Fruit fly (Drosophila melanogaster) whole organism, prepupa: ENCODE results near the gene bchs.
A peak's percentile ranks its signal among the peaks of the same experiment; 100 is the strongest.

ENCODE experiments used
- CG16779 ChIP-seq: fragments of 200-800 bp; sonication (Bioruptor generic); optimal IDR thresholded peaks from 3 replicates; lab custom pipeline; 2017; ENCODE audit warnings: missing biosample characterization, mild to moderate bottlenecking, missing genetic modification characterization
- CG31627 ChIP-seq: fragments of 200-800 bp; sonication (Bioruptor generic); optimal IDR thresholded peaks from 3 replicates; lab custom pipeline; 2016; ENCODE audit warnings: missing biosample characterization, missing genetic modification characterization
- CG6163 ChIP-seq: fragments of 200-800 bp; sonication (Bioruptor generic); IDR thresholded peaks from 3 replicates; pipeline ENCODE4 v1.3.6; 2022; ENCODE audit warnings: missing biosample characterization, missing genetic modification characterization
- CG6276 ChIP-seq: fragments of 200-800 bp; sonication (Bioruptor generic); optimal IDR thresholded peaks from 2 replicates; lab custom pipeline; 2017; ENCODE audit warnings: missing biosample characterization, mild to moderate bottlenecking, missing genetic modification characterization
- CG6854 ChIP-seq: fragments of 200-800 bp; sonication (Bioruptor generic); optimal IDR thresholded peaks from 2 replicates; lab custom pipeline; 2017; ENCODE audit warnings: missing biosample characterization, mild to moderate bottlenecking, missing genetic modification characterization
- Ets96B ChIP-seq: fragments of 200-800 bp; optimal IDR thresholded peaks from 2 replicates; lab custom pipeline; 2019; ENCODE audit warnings: missing biosample characterization, mild to moderate bottlenecking, missing genetic modification characterization, moderate library complexity
- OdsH ChIP-seq: fragments of 200-800 bp; sonication (Bioruptor generic); optimal IDR thresholded peaks from 3 replicates; lab custom pipeline; 2016; ENCODE audit warnings: missing biosample characterization, missing genetic modification characterization
- cyc ChIP-seq: fragments of 200-800 bp; sonication (Bioruptor generic); optimal IDR thresholded peaks from 3 replicates; lab custom pipeline; 2016; ENCODE audit warnings: missing biosample characterization, missing genetic modification characterization
- dac ChIP-seq: fragments of 200-800 bp; sonication (Bioruptor generic); optimal IDR thresholded peaks from 2 replicates; lab custom pipeline; 2017; ENCODE audit warnings: missing biosample characterization, mild to moderate bottlenecking, missing genetic modification characterization
- pdm3 ChIP-seq: fragments of 200-800 bp; sonication (Bioruptor generic); optimal IDR thresholded peaks from 3 replicates; lab custom pipeline; 2016; ENCODE audit warnings: missing biosample characterization, missing genetic modification characterization

DNA sequence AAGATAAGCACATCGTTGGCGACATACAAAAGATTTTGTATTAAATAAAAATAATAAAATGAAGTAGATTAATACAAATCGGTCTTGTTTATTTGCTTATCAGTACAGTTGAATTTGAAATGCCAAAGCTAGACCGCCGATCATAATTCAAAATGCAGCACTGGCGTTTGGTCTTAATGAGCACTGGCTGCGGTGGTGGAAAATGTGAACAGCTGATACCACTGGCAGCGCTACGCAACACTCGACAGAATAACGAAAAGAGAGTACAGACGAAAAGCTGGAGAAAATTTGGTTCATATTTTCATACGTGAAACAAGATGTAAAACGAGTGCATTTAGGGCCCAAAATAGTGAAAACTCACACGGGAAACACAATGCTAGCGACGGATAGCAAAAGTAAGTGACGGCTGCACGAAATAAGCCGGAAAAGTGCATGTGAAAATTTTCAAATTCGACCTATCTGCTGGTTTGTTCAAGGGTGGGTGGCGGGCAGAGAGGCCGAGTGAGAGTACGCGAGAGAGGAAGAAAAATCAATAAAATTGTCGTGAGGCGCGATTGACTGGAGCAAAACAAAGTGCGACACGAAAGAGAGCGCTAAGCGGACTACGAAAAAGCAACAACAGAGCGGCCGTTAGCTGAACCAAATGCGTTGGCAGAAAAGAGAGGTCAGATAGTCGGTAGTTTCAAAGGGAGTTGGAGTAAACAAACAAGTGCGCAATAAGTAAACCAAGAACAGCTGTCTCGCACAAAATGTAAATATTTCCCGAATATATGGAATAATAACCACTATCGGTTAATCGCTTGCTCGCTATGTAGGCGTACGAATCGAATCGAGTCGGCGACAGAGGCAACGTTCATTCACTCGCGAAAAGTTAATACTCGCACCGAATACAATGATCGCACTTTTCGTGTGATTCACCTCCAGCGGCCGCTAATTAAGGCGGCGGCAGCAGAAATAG, at the start of gene bchs:
- peak; percentile 78 for TF ChIP-seq CG6276 (GFP tag; lab: Kevin White, UChicago)
- peak; percentile 11 for TF ChIP-seq CG16779 (tag; lab: Kevin White, UChicago)
- TF ChIP-seq Ets96B (tag; lab: Kevin White, UChicago): no peak
- TF ChIP-seq dac (GFP tag; lab: Kevin White, UChicago): no peak
- peak; percentile 3 for TF ChIP-seq cyc (GFP tag; lab: Kevin White, UChicago)
- TF ChIP-seq CG31627: peak; percentile 62
- no peak for TF ChIP-seq CG6854 (GFP tag; lab: Kevin White, UChicago)
- TF ChIP-seq pdm3 (GFP tag; lab: Kevin White, UChicago): no peak
- no peak for TF ChIP-seq OdsH (GFP tag; lab: Kevin White, UChicago)
- no peak; the same call in 1 of the 3 replicates for TF ChIP-seq CG6163 (GFP tag; lab: Robert Waterston, UW)
